Worm (Caenorhabditis elegans) whole organism, L1 larva: ENCODE data around the gene C44E12.1.

ENCODE experiments used
- C34B4.2 ChIP-seq: sonication (generic microtip); optimal IDR thresholded peaks from 2 replicates; lab custom pipeline; 2017; ENCODE audit warnings: mild to moderate bottlenecking, missing genetic modification characterization, missing compliant biosample characterization
- F16B12.6 ChIP-seq: fragments of 150-350 bp; optimal IDR thresholded peaks from 2 replicates; lab custom pipeline; 2014; ENCODE audit warnings: missing biosample characterization, missing genetic modification characterization
- Y116A8C.19 ChIP-seq: sonication (generic microtip); optimal IDR thresholded peaks from 2 replicates; lab custom pipeline; 2016; ENCODE audit warnings: missing compliant biosample characterization, missing genetic modification characterization, borderline replicate concordance
- aha-1 ChIP-seq: fragments of 150-350 bp; optimal IDR thresholded peaks from 2 replicates; lab custom pipeline; 2014; ENCODE audit warnings: missing biosample characterization, missing genetic modification characterization
- aly-2 ChIP-seq: fragments of 150-350 bp; optimal IDR thresholded peaks from 2 replicates; lab custom pipeline; 2014; ENCODE audit warnings: missing biosample characterization, missing genetic modification characterization
- ama-1 ChIP-seq: fragments of 150-350 bp; optimal IDR thresholded peaks from 2 replicates; lab custom pipeline; 2014
- blmp-1 ChIP-seq: fragments of 150-350 bp; optimal IDR thresholded peaks from 2 replicates; lab custom pipeline; 2014; ENCODE audit warnings: missing biosample characterization, missing genetic modification characterization
- ceh-63 ChIP-seq: fragments of 200-800 bp; sonication (Bioruptor generic); optimal IDR thresholded peaks from 2 replicates; lab custom pipeline; 2018; ENCODE audit warnings: mild to moderate bottlenecking, missing genetic modification characterization, missing compliant biosample characterization
- ceh-8 ChIP-seq: fragments of 200-800 bp; sonication (Bioruptor generic); optimal IDR thresholded peaks from 2 replicates; lab custom pipeline; 2018; ENCODE audit warnings: mild to moderate bottlenecking, missing genetic modification characterization, moderate library complexity, missing compliant biosample characterization
- ceh-88 ChIP-seq: fragments of 200-800 bp; sonication (Bioruptor generic); IDR thresholded peaks from 2 replicates; pipeline ENCODE4 v1.3.6; 2022; ENCODE audit warnings: missing genetic modification characterization, missing compliant biosample characterization
- ces-1 ChIP-seq: fragments of 150-350 bp; optimal IDR thresholded peaks from 2 replicates; lab custom pipeline; 2014; ENCODE audit warnings: missing biosample characterization, missing genetic modification reagents, missing genetic modification characterization
- dpl-1 ChIP-seq, 3 experiments: fragments of 150-350 bp in 2 of 3; sonication (generic microtip) in 1 of 3; optimal IDR thresholded peaks; 2 replicates each; lab custom pipeline; 2014 to 2017; ENCODE audit warnings: missing biosample characterization in 3 of 3, missing genetic modification characterization in 3 of 3, missing genetic modification reagents in 3 of 3
- dsc-1 ChIP-seq: sonication (generic microtip); optimal IDR thresholded peaks from 2 replicates; lab custom pipeline; 2016; ENCODE audit warnings: mild to moderate bottlenecking, missing genetic modification characterization, missing compliant biosample characterization
- efl-1 ChIP-seq, 4 experiments: fragments of 150-350 bp; optimal IDR thresholded peaks in 3 of 4; peaks in 1 of 4; 1 replicate in 1 of 4; 2 replicates in 3 of 4; lab custom pipeline; 2014; ENCODE audit warnings: missing biosample characterization in 2 of 4, missing genetic modification characterization in 2 of 4, missing genetic modification reagents in 2 of 4
- elt-2 ChIP-seq: sonication (generic microtip); optimal IDR thresholded peaks from 2 replicates; lab custom pipeline; 2016; ENCODE audit warnings: missing genetic modification characterization, mild to moderate bottlenecking, inconsistent platforms, missing compliant biosample characterization, missing genetic modification reagents
- fkh-4 ChIP-seq: sonication (generic microtip); optimal IDR thresholded peaks from 2 replicates; lab custom pipeline; 2016; ENCODE audit warnings: missing compliant biosample characterization, missing genetic modification characterization, borderline replicate concordance
- grh-1 ChIP-seq: fragments of 200-800 bp; sonication (Bioruptor generic); IDR thresholded peaks from 2 replicates; pipeline ENCODE4 v1.3.6; 2022; ENCODE audit warnings: missing genetic modification reagents, missing genetic modification characterization, missing compliant biosample characterization
- hlh-4 ChIP-seq: sonication (generic microtip); optimal IDR thresholded peaks from 2 replicates; lab custom pipeline; 2016; ENCODE audit warnings: mild to moderate bottlenecking, missing genetic modification characterization, missing compliant biosample characterization
- hpl-2 ChIP-seq: fragments of 150-350 bp; optimal IDR thresholded peaks from 2 replicates; lab custom pipeline; 2014; ENCODE audit warnings: missing biosample characterization, missing genetic modification reagents, missing genetic modification characterization
- irx-1 ChIP-seq: sonication (generic microtip); optimal IDR thresholded peaks from 2 replicates; lab custom pipeline; 2016; ENCODE audit warnings: missing genetic modification characterization, missing compliant biosample characterization
- isw-1 ChIP-seq: fragments of 200-800 bp; sonication (Bioruptor generic); IDR thresholded peaks from 2 replicates; pipeline ENCODE4 v1.3.6; 2022; ENCODE audit warnings: missing genetic modification characterization, missing compliant biosample characterization
- jun-1 ChIP-seq: fragments of 150-350 bp; optimal IDR thresholded peaks from 2 replicates; lab custom pipeline; 2014; ENCODE audit warnings: missing biosample characterization, missing genetic modification reagents, missing genetic modification characterization
- lin-13 ChIP-seq: fragments of 150-350 bp; optimal IDR thresholded peaks from 2 replicates; lab custom pipeline; 2014; ENCODE audit warnings: missing biosample characterization, missing genetic modification reagents, missing genetic modification characterization
- lin-14 ChIP-seq: fragments of 200-800 bp; sonication (Bioruptor generic); optimal IDR thresholded peaks from 2 replicates; lab custom pipeline; 2018; ENCODE audit warnings: mild to moderate bottlenecking, missing genetic modification characterization, moderate library complexity, missing compliant biosample characterization
- lin-35 ChIP-seq, 2 experiments: fragments of 150-350 bp; optimal IDR thresholded peaks; 2 replicates each; lab custom pipeline; 2014; ENCODE audit warnings: missing biosample characterization in 2 of 2, missing genetic modification characterization in 2 of 2, missing genetic modification reagents in 2 of 2
- lir-3 ChIP-seq: sonication (generic microtip); optimal IDR thresholded peaks from 2 replicates; lab custom pipeline; 2016; ENCODE audit warnings: mild to moderate bottlenecking, missing genetic modification characterization, moderate library complexity, missing compliant biosample characterization; ENCODE audit not compliant: poor library complexity
- lsy-2 ChIP-seq, 2 experiments: fragments of 150-350 bp; optimal IDR thresholded peaks; 2 replicates each; lab custom pipeline; 2014; ENCODE audit warnings: missing biosample characterization in 2 of 2, missing genetic modification characterization in 2 of 2
- mab-9 ChIP-seq: fragments of 200-800 bp; sonication (Bioruptor generic); IDR thresholded peaks from 2 replicates; pipeline ENCODE4 v1.3.6; 2022; ENCODE audit warnings: missing genetic modification reagents, missing genetic modification characterization, missing compliant biosample characterization
- mdl-1 ChIP-seq, 2 experiments: fragments of 150-350 bp; optimal IDR thresholded peaks; 2 replicates each; lab custom pipeline; 2014 to 2017; ENCODE audit warnings: missing biosample characterization in 2 of 2, missing genetic modification characterization in 2 of 2, inconsistent platforms in 1 of 2
- mep-1 ChIP-seq: fragments of 150-350 bp; optimal IDR thresholded peaks from 2 replicates; lab custom pipeline; 2014; ENCODE audit warnings: missing biosample characterization, missing genetic modification characterization
- nhr-11 ChIP-seq: fragments of 150-350 bp; optimal IDR thresholded peaks from 2 replicates; lab custom pipeline; 2014; ENCODE audit warnings: missing biosample characterization, missing genetic modification characterization
- nhr-19 ChIP-seq: fragments of 200-800 bp; sonication (Bioruptor generic); conservative IDR thresholded peaks from 2 replicates; pipeline ENCODE4 v1.3.6; 2022; ENCODE audit warnings: missing genetic modification characterization, missing compliant biosample characterization
- nhr-20 ChIP-seq: sonication (generic microtip); optimal IDR thresholded peaks from 2 replicates; lab custom pipeline; 2016; ENCODE audit warnings: mild to moderate bottlenecking, missing genetic modification characterization, missing compliant biosample characterization
- nhr-28 ChIP-seq: fragments of 150-350 bp; optimal IDR thresholded peaks from 2 replicates; lab custom pipeline; 2014; ENCODE audit warnings: missing biosample characterization, missing genetic modification characterization
- nhr-47 ChIP-seq: sonication (generic microtip); optimal IDR thresholded peaks from 2 replicates; lab custom pipeline; 2016; ENCODE audit warnings: mild to moderate bottlenecking, missing genetic modification characterization, moderate library complexity, missing compliant biosample characterization
- nhr-71 ChIP-seq: sonication (generic microtip); optimal IDR thresholded peaks from 2 replicates; lab custom pipeline; 2016; ENCODE audit warnings: mild to moderate bottlenecking, missing genetic modification characterization, moderate library complexity, missing compliant biosample characterization
- nhr-77 ChIP-seq: fragments of 150-350 bp; optimal IDR thresholded peaks from 2 replicates; lab custom pipeline; 2014; ENCODE audit warnings: missing biosample characterization, missing genetic modification characterization
- nhr-85 ChIP-seq: sonication (generic microtip); peaks from one replicate; lab custom pipeline; 2016; ENCODE audit warnings: missing genetic modification characterization, inconsistent platforms, missing compliant biosample characterization
- pag-3 ChIP-seq: sonication (generic microtip); optimal IDR thresholded peaks from 2 replicates; lab custom pipeline; 2017; ENCODE audit warnings: missing genetic modification characterization, mild to moderate bottlenecking, missing compliant biosample characterization, antibody characterized with exemption, borderline replicate concordance; ENCODE audit not compliant: insufficient read depth
- pax-3 ChIP-seq: fragments of 200-800 bp; sonication (Bioruptor generic); optimal IDR thresholded peaks from 2 replicates; lab custom pipeline; 2018; ENCODE audit warnings: mild to moderate bottlenecking, missing genetic modification characterization, moderate library complexity, missing compliant biosample characterization
- pqm-1 ChIP-seq: sonication (generic microtip); optimal IDR thresholded peaks from 3 replicates; lab custom pipeline; 2017; ENCODE audit warnings: missing biosample characterization, missing genetic modification characterization
- rnt-1 ChIP-seq: sonication (generic microtip); optimal IDR thresholded peaks from 2 replicates; lab custom pipeline; 2016; ENCODE audit warnings: mild to moderate bottlenecking, missing genetic modification characterization, moderate library complexity, missing compliant biosample characterization
- skn-1 ChIP-seq: fragments of 150-350 bp; optimal IDR thresholded peaks from 2 replicates; lab custom pipeline; 2014; ENCODE audit warnings: missing biosample characterization, missing genetic modification characterization
- swsn-7 ChIP-seq: sonication (generic microtip); optimal IDR thresholded peaks from 2 replicates; lab custom pipeline; 2016; ENCODE audit warnings: missing genetic modification characterization, missing compliant biosample characterization
- tlp-1 ChIP-seq: fragments of 150-350 bp; optimal IDR thresholded peaks from 2 replicates; lab custom pipeline; 2014; ENCODE audit warnings: missing biosample characterization, missing genetic modification characterization
- unc-62 ChIP-seq: fragments of 150-350 bp; optimal IDR thresholded peaks from 2 replicates; lab custom pipeline; 2014; ENCODE audit warnings: missing biosample characterization, missing genetic modification reagents, missing genetic modification characterization
- unc-98 ChIP-seq: fragments of 200-800 bp; sonication (Bioruptor generic); IDR thresholded peaks from 2 replicates; pipeline ENCODE4 v1.3.6; 2022; ENCODE audit warnings: missing genetic modification characterization, missing compliant biosample characterization
- vab-15 ChIP-seq: sonication (generic microtip); optimal IDR thresholded peaks from 2 replicates; lab custom pipeline; 2017; ENCODE audit warnings: missing genotype, mild to moderate bottlenecking, missing genetic modification characterization, missing compliant biosample characterization
- xbp-1 ChIP-seq: sonication (generic microtip); optimal IDR thresholded peaks from 2 replicates; lab custom pipeline; 2016; ENCODE audit warnings: missing genetic modification characterization, missing compliant biosample characterization
- zag-1 ChIP-seq: fragments of 150-350 bp; optimal IDR thresholded peaks from 2 replicates; lab custom pipeline; 2014; ENCODE audit warnings: missing biosample characterization, missing genetic modification characterization
- ztf-11 ChIP-seq, 2 experiments: sonication (generic microtip); optimal IDR thresholded peaks; 2 replicates each; lab custom pipeline; 2016 to 2017; ENCODE audit warnings: missing genetic modification characterization in 2 of 2, missing biosample characterization in 1 of 2, missing compliant biosample characterization in 1 of 2

Gene C44E12.1

ce11 chrX:7573572-7573628 lies 23.3 kb upstream of the C44E12.1 start, which contains the start of the genes unc-98 and F08C6.18:
unc-98 (minus strand) TSS chrX:7573619.
F08C6.18 (minus strand) TSS chrX:7573628.
- TF ChIP-seq zag-1 = no peak
- no peak for TF ChIP-seq F16B12.6 (tag; lab: Kevin White, UChicago)
- TF ChIP-seq fkh-4 (tag; lab: Kevin White, UChicago) = no peak
- TF ChIP-seq ztf-11 (tag; optimal IDR thresholded peaks at IDR 0.05; lab: Kevin White, UChicago) = no peak
- no peak for TF ChIP-seq blmp-1
- no peak for TF ChIP-seq nhr-20 (tag; lab: Kevin White, UChicago)

ce11 chrX:7573629-7574028 lies 23.1 kb upstream of the C44E12.1 start:
- no peak for TF ChIP-seq nhr-77 (tag; lab: Kevin White, UChicago)
- no peak for TF ChIP-seq aha-1 (tag; lab: Kevin White, UChicago)
- TF ChIP-seq nhr-20 (tag; lab: Kevin White, UChicago) = peak; percentile 29
- TF ChIP-seq irx-1 (tag; lab: Kevin White, UChicago) = peak; percentile 5
- no peak for TF ChIP-seq unc-98
- TF ChIP-seq lin-35 (GFP tag; optimal IDR thresholded peaks at IDR 0.05; lab: Kevin White, UChicago) = no peak
- no peak for TF ChIP-seq hlh-4
- no peak for TF ChIP-seq elt-2 (tag; lab: Kevin White, UChicago)
- TF ChIP-seq mep-1 = peak; percentile 33
- no peak for TF ChIP-seq Y116A8C.19 (tag; lab: Kevin White, UChicago)
- TF ChIP-seq C34B4.2 = no peak
- TF ChIP-seq lir-3 (tag; lab: Kevin White, UChicago) = no peak
- TF ChIP-seq pqm-1 = no peak
- no peak for TF ChIP-seq mab-9 (GFP tag; lab: Robert Waterston, UW)
- TF ChIP-seq ceh-63 (GFP tag; lab: Kevin White, UChicago) = no peak
- no peak for TF ChIP-seq isw-1 (GFP tag; lab: Robert Waterston, UW)
- no peak for TF ChIP-seq ceh-8 (GFP tag; lab: Kevin White, UChicago)
- TF ChIP-seq nhr-85 (tag; lab: Kevin White, UChicago) = no peak
- no peak for TF ChIP-seq unc-62 (GFP tag; lab: Kevin White, UChicago)
- no peak for TF ChIP-seq efl-1 (optimal IDR thresholded peaks at IDR 0.05; lab: Kevin White, UChicago)
- TF ChIP-seq efl-1 (GFP tag; optimal IDR thresholded peaks at IDR 0.05 in 1 of 2; lab: Kevin White, UChicago) = peak in 1 of 2 experiments; percentile 15
- no peak for TF ChIP-seq ztf-11 (tag; optimal IDR thresholded peaks at IDR 0.05; lab: Kevin White, UChicago)
- peak; percentile 33 for TF ChIP-seq nhr-71 (tag; lab: Kevin White, UChicago)
- TF ChIP-seq F16B12.6 (tag; lab: Kevin White, UChicago) = no peak
- TF ChIP-seq mdl-1 (tag; optimal IDR thresholded peaks at IDR 0.05; lab: Kevin White, UChicago) = peak in 1 of 2 experiments; percentile 20
- peak in 1 of 2 experiments; percentile 53 for TF ChIP-seq lsy-2 (tag; optimal IDR thresholded peaks at IDR 0.05; lab: Kevin White, UChicago)
- TF ChIP-seq lin-14 (GFP tag; lab: Kevin White, UChicago) = peak; percentile 69
- no peak for TF ChIP-seq ama-1 (lab: Kevin White, UChicago)
- TF ChIP-seq ceh-88 (GFP tag; lab: Robert Waterston, UW) = no peak
- no peak for TF ChIP-seq nhr-11 (tag; lab: Kevin White, UChicago)
- TF ChIP-seq grh-1 = no peak
- 0 out of 2 replicates have a peak, but pooled peaks have one; percentile 7 for TF ChIP-seq nhr-19 (GFP tag; lab: Robert Waterston, UW)
- no peak for TF ChIP-seq ces-1
- TF ChIP-seq pax-3 (tag; lab: Kevin White, UChicago) = no peak
- no peak for TF ChIP-seq vab-15 (tag; lab: Kevin White, UChicago)
- TF ChIP-seq hpl-2 (GFP tag; lab: Kevin White, UChicago) = no peak
- no peak for TF ChIP-seq tlp-1
- TF ChIP-seq dpl-1 (GFP tag; optimal IDR thresholded peaks at IDR 0.05; lab: Kevin White, UChicago) = no peak
- no peak for TF ChIP-seq nhr-28 (tag; lab: Kevin White, UChicago)
- TF ChIP-seq skn-1 = no peak
- no peak for TF ChIP-seq swsn-7 (tag; lab: Kevin White, UChicago)
- TF ChIP-seq nhr-47 = no peak
- peak; percentile 68 for TF ChIP-seq rnt-1 (tag; lab: Kevin White, UChicago)
- peak; percentile 28 for TF ChIP-seq fkh-4 (tag; lab: Kevin White, UChicago)
- TF ChIP-seq pag-3 (tag; lab: Kevin White, UChicago) = peak; percentile 41
- TF ChIP-seq jun-1 (tag; lab: Kevin White, UChicago) = no peak
- TF ChIP-seq lin-13 = no peak
- TF ChIP-seq aly-2 (tag; lab: Kevin White, UChicago) = no peak
- peak; percentile 76 for TF ChIP-seq dsc-1 (tag; lab: Kevin White, UChicago)
- no peak for TF ChIP-seq zag-1
- TF ChIP-seq xbp-1 (tag; lab: Kevin White, UChicago) = no peak
